Fruit fly (Drosophila melanogaster): ENCODE data around the gene CG33110.

CG33110 gene

dm6 chr3R:22629174-22629573 is 59.2 kb downstream of the CG33110 start:
- TF ChIP-seq OdsH (GFP tag; optimal IDR thresholded peaks at IDR 0.05) (no peak), Jra (GFP tag; optimal IDR thresholded peaks at IDR 0.05) (no peak), Dif (GFP tag; optimal IDR thresholded peaks at IDR 0.05; ENCODE audit: partially characterized antibody) (no peak), fru (GFP tag; optimal IDR thresholded peaks at IDR 0.05) (no peak), Dfd (GFP tag; optimal IDR thresholded peaks at IDR 0.05) (no peak)
